Worm (Caenorhabditis elegans) whole organism, mixed stage, embryonic: ENCODE results near the gene C15H9.11.

Experiments
- lsy-2 ChIP-seq: fragments of 150-350 bp; optimal IDR thresholded peaks from 2 replicates; lab custom pipeline; 2014; ENCODE audit warnings: missing biosample characterization, missing genetic modification characterization
- pha-4 ChIP-seq: fragments of 150-350 bp; optimal IDR thresholded peaks from 2 replicates; lab custom pipeline; 2018; ENCODE audit warnings: missing biosample characterization, missing genetic modification reagents, missing genetic modification characterization

DNA sequence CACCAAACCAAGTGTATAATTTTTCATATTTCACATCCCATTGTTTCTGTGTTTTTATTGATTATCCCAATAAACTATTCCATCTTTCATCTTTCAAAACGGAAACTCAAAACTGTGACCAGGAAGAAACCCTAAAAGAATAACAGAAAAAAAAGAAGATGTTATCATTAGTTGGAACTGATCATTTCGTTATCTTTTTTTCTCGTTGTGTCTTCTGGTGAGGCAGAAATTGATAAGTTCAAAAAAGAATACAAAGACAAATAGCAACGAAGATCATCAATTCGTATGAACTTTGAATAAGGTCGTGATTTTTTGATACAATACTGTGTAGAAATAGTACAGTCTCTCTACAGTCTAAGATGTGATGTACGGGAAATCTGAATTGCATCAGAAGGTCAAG is 21.4 kb downstream of the C15H9.11 start:
- TF ChIP-seq lsy-2 (tag; lab: Kevin White, UChicago) (no peak), pha-4 (tag; lab: Kevin White, UChicago) (no peak)
